Fruit fly (Drosophila melanogaster) whole organism, embryonic: ENCODE measurements around the gene CG42710.

Experiments used
- CG11085 ChIP-seq: fragments of 200-800 bp; sonication (Bioruptor generic); IDR thresholded peaks from 2 replicates; pipeline ENCODE4 v1.3.6; 2022; ENCODE audit warnings: missing biosample characterization, missing genetic modification characterization
- CG12391 ChIP-seq: fragments of 200-800 bp; sonication (Bioruptor generic); optimal IDR thresholded peaks from 3 replicates; lab custom pipeline; 2018; ENCODE audit warnings: missing biosample characterization, mild to moderate bottlenecking, missing genetic modification characterization, moderate library complexity
- CG12942 ChIP-seq: fragments of 200-800 bp; sonication (Bioruptor generic); optimal IDR thresholded peaks from 3 replicates; lab custom pipeline; 2016; ENCODE audit warnings: missing biosample characterization, missing genetic modification characterization
- CG14965 ChIP-seq: fragments of 200-800 bp; sonication (Bioruptor generic); optimal IDR thresholded peaks from 2 replicates; lab custom pipeline; 2016; ENCODE audit warnings: missing biosample characterization, missing genetic modification characterization, borderline replicate concordance
- CG15479 ChIP-seq: fragments of 200-800 bp; sonication (Bioruptor generic); optimal IDR thresholded peaks from 3 replicates; lab custom pipeline; 2019; ENCODE audit warnings: missing biosample characterization, mild to moderate bottlenecking, missing genetic modification characterization, moderate library complexity
- CG17829 ChIP-seq: fragments of 200-800 bp; optimal IDR thresholded peaks from 2 replicates; lab custom pipeline; 2019; ENCODE audit warnings: missing biosample characterization, mild to moderate bottlenecking, missing genetic modification characterization, moderate library complexity
- CG18011 ChIP-seq: fragments of 200-800 bp; sonication (Bioruptor generic); optimal IDR thresholded peaks from 2 replicates; lab custom pipeline; 2017; ENCODE audit warnings: missing biosample characterization, missing genetic modification characterization, mild to moderate bottlenecking, moderate library complexity, missing genotype
- CG18262 ChIP-seq: fragments of 200-800 bp; optimal IDR thresholded peaks from 3 replicates; lab custom pipeline; 2019; ENCODE audit warnings: missing biosample characterization, mild to moderate bottlenecking, missing genetic modification characterization, moderate library complexity
- CG1832 ChIP-seq: fragments of 200-800 bp; sonication (Bioruptor generic); optimal IDR thresholded peaks from 2 replicates; lab custom pipeline; 2017; ENCODE audit warnings: missing biosample characterization, mild to moderate bottlenecking, missing genetic modification characterization, inconsistent platforms
- CG4820 ChIP-seq: fragments of 200-800 bp; sonication (Bioruptor generic); optimal IDR thresholded peaks from 3 replicates; lab custom pipeline; 2016; ENCODE audit warnings: missing biosample characterization, missing genetic modification characterization
- CkIIα-i1 ChIP-seq: fragments of 200-800 bp; sonication (Bioruptor generic); IDR thresholded peaks from 2 replicates; pipeline ENCODE4 v1.3.6; 2022; ENCODE audit warnings: missing biosample characterization, missing genetic modification characterization
- D ChIP-seq, 2 experiments: fragments of 200-800 bp in 1 of 2; fragments of >200 bp in 1 of 2; sonication (Bioruptor generic) in 1 of 2; optimal IDR thresholded peaks; 2 replicates in 1 of 2; 3 replicates in 1 of 2; lab custom pipeline; 2017; ENCODE audit warnings: mild to moderate bottlenecking in 1 of 2, missing biosample characterization in 1 of 2, missing genetic modification characterization in 1 of 2, missing genetic modification reagents in 1 of 2
- H15 ChIP-seq: fragments of 200-800 bp; sonication (Bioruptor generic); IDR thresholded peaks from 3 replicates; pipeline ENCODE4 v1.3.6; 2022; ENCODE audit warnings: missing biosample characterization, missing genetic modification characterization
- Hand ChIP-seq: fragments of 200-800 bp; sonication (Bioruptor generic); optimal IDR thresholded peaks from 2 replicates; lab custom pipeline; 2017; ENCODE audit warnings: mild to moderate bottlenecking, missing biosample characterization, missing genetic modification reagents, missing genetic modification characterization
- Hey ChIP-seq: fragments of 200-800 bp; sonication (Bioruptor generic); optimal IDR thresholded peaks from 3 replicates; lab custom pipeline; 2018; ENCODE audit warnings: missing biosample characterization, mild to moderate bottlenecking, missing genetic modification characterization
- Mes4 ChIP-seq: fragments of 200-800 bp; sonication (Bioruptor generic); optimal IDR thresholded peaks from 2 replicates; lab custom pipeline; 2016; ENCODE audit warnings: missing biosample characterization, missing genetic modification characterization
- Nf-YB ChIP-seq: fragments of 200-800 bp; sonication (Bioruptor generic); optimal IDR thresholded peaks from 3 replicates; lab custom pipeline; 2019; ENCODE audit warnings: missing biosample characterization, mild to moderate bottlenecking, missing genetic modification characterization, moderate library complexity
- Nf-YC ChIP-seq: fragments of 200-800 bp; optimal IDR thresholded peaks from 3 replicates; lab custom pipeline; 2019; ENCODE audit warnings: missing biosample characterization, mild to moderate bottlenecking, missing genetic modification characterization, moderate library complexity
- Opbp ChIP-seq: fragments of 200-800 bp; sonication (Bioruptor generic); IDR thresholded peaks from 3 replicates; pipeline ENCODE4 v1.3.6; 2022; ENCODE audit warnings: missing biosample characterization, missing genetic modification characterization; ENCODE audit not compliant: partially characterized antibody
- aop ChIP-seq: fragments of 200-800 bp; sonication (Bioruptor generic); IDR thresholded peaks from 2 replicates; pipeline ENCODE4 v1.3.6; 2022; ENCODE audit warnings: missing biosample characterization, missing genetic modification characterization
- cg ChIP-seq: fragments of 200-800 bp; sonication (Bioruptor generic); optimal IDR thresholded peaks from 3 replicates; lab custom pipeline; 2019; ENCODE audit warnings: missing biosample characterization, mild to moderate bottlenecking, missing genetic modification characterization, moderate library complexity
- esg ChIP-seq: fragments of 200-800 bp; sonication (Bioruptor generic); conservative IDR thresholded peaks from 2 replicates; pipeline ENCODE4 v1.3.6; 2022; ENCODE audit warnings: missing biosample characterization, missing genetic modification characterization
- gem ChIP-seq: fragments of 200-800 bp; sonication (Bioruptor generic); optimal IDR thresholded peaks from 2 replicates; lab custom pipeline; 2019; ENCODE audit warnings: missing biosample characterization, mild to moderate bottlenecking, missing genetic modification characterization, moderate library complexity
- gsb-n ChIP-seq: fragments of 200-800 bp; sonication (Bioruptor generic); optimal IDR thresholded peaks from 3 replicates; lab custom pipeline; 2018; ENCODE audit warnings: missing biosample characterization, mild to moderate bottlenecking, missing genetic modification characterization
- ham ChIP-seq: fragments of 200-800 bp; sonication (Bioruptor generic); IDR thresholded peaks from 2 replicates; pipeline ENCODE4 v1.3.6; 2022; ENCODE audit warnings: missing biosample characterization, missing genetic modification characterization
- insv ChIP-seq, 2 experiments: fragments of 200-800 bp; sonication (Bioruptor generic); optimal IDR thresholded peaks; 3 replicates each; lab custom pipeline; 2016 to 2018; ENCODE audit warnings: missing biosample characterization in 2 of 2, missing genetic modification characterization in 2 of 2
- jigr1 ChIP-seq: fragments of 200-800 bp; sonication (Bioruptor generic); IDR thresholded peaks from 3 replicates; pipeline ENCODE4 v1.3.6; 2022; ENCODE audit warnings: missing biosample characterization, missing genetic modification characterization
- kni ChIP-seq: fragments of 200-800 bp; sonication (Bioruptor generic); optimal IDR thresholded peaks from 3 replicates; lab custom pipeline; 2017; ENCODE audit warnings: mild to moderate bottlenecking, missing biosample characterization, missing genetic modification reagents, missing genetic modification characterization
- knrl ChIP-seq: fragments of 200-800 bp; sonication (Bioruptor generic); IDR thresholded peaks from 3 replicates; pipeline ENCODE4 v1.3.6; 2022; ENCODE audit warnings: missing biosample characterization, missing genetic modification characterization; ENCODE audit not compliant: partially characterized antibody
- lbe ChIP-seq: fragments of 200-800 bp; sonication (Bioruptor generic); optimal IDR thresholded peaks from 2 replicates; lab custom pipeline; 2016; ENCODE audit warnings: missing biosample characterization, mild to moderate bottlenecking, missing genetic modification characterization
- oc ChIP-seq: fragments of 200-800 bp; sonication (Bioruptor generic); optimal IDR thresholded peaks from 2 replicates; lab custom pipeline; 2018; ENCODE audit warnings: missing biosample characterization, mild to moderate bottlenecking, missing genetic modification characterization, moderate library complexity
- pros ChIP-seq: fragments of 200-800 bp; sonication (Bioruptor generic); optimal IDR thresholded peaks from 3 replicates; lab custom pipeline; 2019; ENCODE audit warnings: missing biosample characterization, mild to moderate bottlenecking, missing genetic modification characterization, moderate library complexity
- sc ChIP-seq, 3 experiments: fragments of >200 bp in 2 of 3; fragments of 200-800 bp in 1 of 3; sonication (Bioruptor generic) in 1 of 3; optimal IDR thresholded peaks; 2 replicates in 2 of 3; 3 replicates in 1 of 3; lab custom pipeline; 2017; ENCODE audit warnings: mild to moderate bottlenecking in 1 of 3, missing biosample characterization in 1 of 3, missing genetic modification characterization in 1 of 3, missing genetic modification reagents in 1 of 3
- tll ChIP-seq, 2 experiments: fragments of 200-800 bp in 1 of 2; fragments of >200 bp in 1 of 2; sonication (Bioruptor generic) in 1 of 2; optimal IDR thresholded peaks; 2 replicates each; lab custom pipeline; 2017 to 2019; ENCODE audit warnings: missing biosample characterization in 2 of 2, missing genetic modification characterization in 2 of 2, mild to moderate bottlenecking in 1 of 2, moderate library complexity in 1 of 2
- vfl ChIP-seq: fragments of 200-800 bp; sonication (Bioruptor generic); optimal IDR thresholded peaks from 2 replicates; lab custom pipeline; 2016; ENCODE audit warnings: missing biosample characterization, missing genetic modification characterization
- zen ChIP-seq: fragments of 200-800 bp; sonication (Bioruptor generic); optimal IDR thresholded peaks from 3 replicates; lab custom pipeline; 2018; ENCODE audit warnings: missing biosample characterization, mild to moderate bottlenecking, missing genetic modification characterization, moderate library complexity

CG42710 gene

dm6 chr2L:8820539-8820938 lies 38.2 kb upstream of the CG42710 start:
- no peak for TF ChIP-seq ham (GFP tag; lab: Robert Waterston, UW)
- peak; percentile 88 for TF ChIP-seq Nf-YB (GFP tag; lab: Kevin White, UChicago)
- TF ChIP-seq lbe (GFP tag; lab: Kevin White, UChicago), result no peak
- no peak for TF ChIP-seq CkIIα-i1
- no peak for TF ChIP-seq Opbp
- no peak for TF ChIP-seq CG18011 (GFP tag; lab: Kevin White, UChicago)
- no peak for TF ChIP-seq CG12942 (GFP tag; lab: Kevin White, UChicago)
- no peak for TF ChIP-seq Mes4
- TF ChIP-seq aop (GFP tag; lab: Robert Waterston, UW), result no peak
- peak; percentile 62 for TF ChIP-seq Nf-YC (tag; lab: Kevin White, UChicago)
- no peak for TF ChIP-seq CG17829
- TF ChIP-seq insv (GFP tag; optimal IDR thresholded peaks at IDR 0.05; lab: Kevin White, UChicago), result no peak
- TF ChIP-seq cg (GFP tag; lab: Kevin White, UChicago), result no peak
- TF ChIP-seq CG18262 (tag; lab: Kevin White, UChicago), result no peak
- no peak for TF ChIP-seq Hand
- TF ChIP-seq sc (optimal IDR thresholded peaks at IDR 0.05; lab: Kevin White, UChicago), result no peak
- TF ChIP-seq sc (GFP tag; optimal IDR thresholded peaks at IDR 0.05; lab: Kevin White, UChicago), result no peak
- TF ChIP-seq CG4820 (GFP tag; lab: Kevin White, UChicago), result no peak

- no peak for TF ChIP-seq knrl (GFP tag; lab: Robert Waterston, UW)
- no peak for TF ChIP-seq H15 (GFP tag; lab: Robert Waterston, UW)
- TF ChIP-seq gsb-n (tag; lab: Kevin White, UChicago), result peak; percentile 0
- peak; percentile 90 for TF ChIP-seq Nf-YB (GFP tag; lab: Kevin White, UChicago)
- peak; percentile 80 for TF ChIP-seq Nf-YC (tag; lab: Kevin White, UChicago)
These were observed 35.0 kb upstream of the CG42710 start for dm6 chr2L:8817343-8817742.

dm6 chr2L:8809812-8810211 lies 27.5 kb upstream of the CG42710 start:
- TF ChIP-seq CG11085 (GFP tag; lab: Robert Waterston, UW) (no peak), oc (tag; lab: Kevin White, UChicago) (peak; percentile 81), pros (peak; percentile 80), kni (GFP tag; lab: Kevin White, UChicago) (peak; percentile 62), zen (peak; percentile 70), CG1832 (GFP tag; lab: Kevin White, UChicago) (peak; percentile 57), esg (no peak), CG15479 (GFP tag; lab: Kevin White, UChicago) (peak; percentile 90), tll (GFP tag; optimal IDR thresholded peaks at IDR 0.05; lab: Kevin White, UChicago) (peak in 1 of 2 experiments; percentile 81), gem (tag; lab: Kevin White, UChicago) (no peak), CG12391 (tag; lab: Kevin White, UChicago) (no peak), D (optimal IDR thresholded peaks at IDR 0.05; lab: Kevin White, UChicago) (peak; percentile 59), D (GFP tag; optimal IDR thresholded peaks at IDR 0.05; lab: Kevin White, UChicago) (no peak), Nf-YB (GFP tag; lab: Kevin White, UChicago) (no peak), vfl (GFP tag; lab: Kevin White, UChicago) (peak; percentile 31)
- TF ChIP-seq, all 482 proteins: peak for 9

dm6 chr2L:8804128-8804527 lies 21.8 kb upstream of the CG42710 start:
- TF ChIP-seq CG14965 (no peak), jigr1 (GFP tag; lab: Robert Waterston, UW) (no peak), Hey (tag; lab: Kevin White, UChicago) (peak; percentile 97)
